Worm (Caenorhabditis elegans) whole organism, L4 larva: ENCODE data around the gene Y39A1A.20.

Experiments used
- F26F4.8 ChIP-seq: fragments of 200-800 bp; sonication (Bioruptor generic); conservative IDR thresholded peaks from 2 replicates; pipeline ENCODE4 v1.3.6; 2022; ENCODE audit warnings: missing genetic modification characterization, missing compliant biosample characterization
- F37D6.2 ChIP-seq: sonication (generic microtip); optimal IDR thresholded peaks from 2 replicates; lab custom pipeline; 2016; ENCODE audit warnings: mild to moderate bottlenecking, missing genetic modification characterization, missing compliant biosample characterization
- F44E2.7 ChIP-seq: fragments of 200-800 bp; sonication (Bioruptor generic); IDR thresholded peaks from 2 replicates; pipeline ENCODE4 v2.1.2; 2022; ENCODE audit warnings: missing genetic modification characterization, missing compliant biosample characterization
- F49E8.2 ChIP-seq: sonication (generic microtip); optimal IDR thresholded peaks from 2 replicates; lab custom pipeline; 2016; ENCODE audit warnings: missing compliant biosample characterization, mild to moderate bottlenecking, missing genetic modification characterization, borderline replicate concordance
- T26A8.4 ChIP-seq: fragments of 200-800 bp; sonication (Bioruptor generic); IDR thresholded peaks from 2 replicates; pipeline ENCODE4 v1.3.6; 2022; ENCODE audit warnings: missing genetic modification characterization, missing compliant biosample characterization
- ZK546.5 ChIP-seq, 2 experiments: sonication (generic microtip); optimal IDR thresholded peaks; 2 replicates each; lab custom pipeline; 2017; ENCODE audit warnings: missing biosample characterization in 2 of 2, missing genetic modification characterization in 2 of 2
- ama-1 ChIP-seq: fragments of 150-350 bp; optimal IDR thresholded peaks from 2 replicates; lab custom pipeline; 2014; ENCODE audit warnings: inconsistent platforms, mixed read lengths
- ceh-20 ChIP-seq: fragments of 200-800 bp; sonication (Bioruptor generic); IDR thresholded peaks from 2 replicates; pipeline ENCODE4 v1.3.6; 2022; ENCODE audit warnings: missing genetic modification reagents, missing genetic modification characterization, missing compliant biosample characterization
- ceh-32 ChIP-seq: sonication (generic microtip); optimal IDR thresholded peaks from 2 replicates; lab custom pipeline; 2016; ENCODE audit warnings: mild to moderate bottlenecking, missing genetic modification characterization, missing compliant biosample characterization; ENCODE audit not compliant: poor library complexity
- ceh-44 ChIP-seq: fragments of 200-800 bp; sonication (Bioruptor generic); IDR thresholded peaks from 2 replicates; pipeline ENCODE4 v1.3.6; 2022; ENCODE audit warnings: missing genetic modification reagents, missing genetic modification characterization, missing compliant biosample characterization
- cey-2 ChIP-seq: sonication (generic microtip); optimal IDR thresholded peaks from 3 replicates; lab custom pipeline; 2017; ENCODE audit warnings: missing genetic modification characterization, mild to moderate bottlenecking, missing compliant biosample characterization, antibody characterized with exemption, borderline replicate concordance; ENCODE audit not compliant: insufficient read depth
- ctbp-1 ChIP-seq: fragments of 200-800 bp; sonication (Bioruptor generic); IDR thresholded peaks from 2 replicates; pipeline ENCODE4 v1.3.6; 2022; ENCODE audit warnings: missing genetic modification reagents, missing genetic modification characterization, missing compliant biosample characterization
- daf-12 ChIP-seq: fragments of 150-350 bp; optimal IDR thresholded peaks from 2 replicates; lab custom pipeline; 2014; ENCODE audit warnings: missing biosample characterization, missing genetic modification reagents, missing genetic modification characterization
- dmd-6 ChIP-seq: fragments of 200-800 bp; sonication (Bioruptor generic); IDR thresholded peaks from 2 replicates; pipeline ENCODE4 v1.3.6; 2022; ENCODE audit warnings: missing genetic modification reagents, missing genetic modification characterization, missing compliant biosample characterization
- dpl-1 ChIP-seq: fragments of 150-350 bp; optimal IDR thresholded peaks from 2 replicates; lab custom pipeline; 2014; ENCODE audit warnings: missing biosample characterization, missing genetic modification reagents, missing genetic modification characterization
- fos-1 ChIP-seq: fragments of 150-350 bp; optimal IDR thresholded peaks from 2 replicates; lab custom pipeline; 2014; ENCODE audit warnings: missing biosample characterization, missing genetic modification characterization
- hif-1 ChIP-seq, 2 experiments: sonication (generic microtip); optimal IDR thresholded peaks; 2 replicates each; lab custom pipeline; 2016 to 2017; ENCODE audit warnings: missing compliant biosample characterization in 2 of 2, missing genetic modification characterization in 2 of 2, missing genetic modification reagents in 2 of 2, missing genotype in 2 of 2, mild to moderate bottlenecking in 1 of 2
- hlh-11 ChIP-seq: fragments of 200-800 bp; sonication (Bioruptor generic); optimal IDR thresholded peaks from 2 replicates; lab custom pipeline; 2018; ENCODE audit warnings: mild to moderate bottlenecking, missing genetic modification characterization, missing compliant biosample characterization
- hlh-30 ChIP-seq: sonication (generic microtip); optimal IDR thresholded peaks from 2 replicates; lab custom pipeline; 2017; ENCODE audit warnings: antibody characterized with exemption, mild to moderate bottlenecking, missing genetic modification characterization, missing compliant biosample characterization; ENCODE audit not compliant: insufficient read depth
- jun-1 ChIP-seq: fragments of 150-350 bp; optimal IDR thresholded peaks from 2 replicates; lab custom pipeline; 2014; ENCODE audit warnings: missing biosample characterization, missing genetic modification reagents, missing genetic modification characterization
- lin-29 ChIP-seq: fragments of 200-800 bp; sonication (Bioruptor generic); IDR thresholded peaks from 2 replicates; pipeline ENCODE4 v1.3.6; 2022; ENCODE audit warnings: missing genetic modification reagents, missing genetic modification characterization, missing compliant biosample characterization
- lin-39 ChIP-seq: fragments of 150-350 bp; optimal IDR thresholded peaks from 2 replicates; lab custom pipeline; 2014; ENCODE audit warnings: missing biosample characterization, missing genetic modification reagents, missing genetic modification characterization
- lir-3 ChIP-seq: sonication (generic microtip); optimal IDR thresholded peaks from 2 replicates; lab custom pipeline; 2016; ENCODE audit warnings: mild to moderate bottlenecking, missing genetic modification characterization, missing compliant biosample characterization
- mdl-1 ChIP-seq, 2 experiments: fragments of 150-350 bp in 1 of 2; sonication (generic microtip) in 1 of 2; optimal IDR thresholded peaks; 2 replicates each; lab custom pipeline; 2014 to 2017; ENCODE audit warnings: missing biosample characterization in 2 of 2, missing genetic modification characterization in 2 of 2
- mep-1 ChIP-seq: fragments of 150-350 bp; sonication (generic microtip); optimal IDR thresholded peaks from 3 replicates; lab custom pipeline; 2014; ENCODE audit warnings: missing biosample characterization, missing genetic modification characterization
- mes-2 ChIP-seq: sonication (generic microtip); optimal IDR thresholded peaks from 2 replicates; lab custom pipeline; 2016; ENCODE audit warnings: missing genotype, mild to moderate bottlenecking, missing genetic modification characterization, missing compliant biosample characterization; ENCODE audit not compliant: poor library complexity, severe bottlenecking
- mxl-3 ChIP-seq: fragments of 200-800 bp; sonication (Bioruptor generic); optimal IDR thresholded peaks from 2 replicates; lab custom pipeline; 2018; ENCODE audit warnings: mild to moderate bottlenecking, missing genetic modification characterization, missing compliant biosample characterization
- nhr-10 ChIP-seq: fragments of 150-350 bp; optimal IDR thresholded peaks from 2 replicates; lab custom pipeline; 2014; ENCODE audit warnings: missing biosample characterization, missing genetic modification characterization
- nhr-102 ChIP-seq: sonication (generic microtip); optimal IDR thresholded peaks from 2 replicates; lab custom pipeline; 2016; ENCODE audit warnings: mild to moderate bottlenecking, missing genetic modification characterization, moderate library complexity, missing compliant biosample characterization
- nhr-11 ChIP-seq: fragments of 150-350 bp; optimal IDR thresholded peaks from 2 replicates; lab custom pipeline; 2014; ENCODE audit warnings: missing biosample characterization, missing genetic modification characterization
- nhr-237 ChIP-seq: sonication (generic microtip); optimal IDR thresholded peaks from 2 replicates; lab custom pipeline; 2017; ENCODE audit warnings: missing biosample characterization, missing genetic modification characterization
- nhr-25 ChIP-seq: sonication (generic microtip); optimal IDR thresholded peaks from 2 replicates; lab custom pipeline; 2017; ENCODE audit warnings: missing genetic modification characterization, mild to moderate bottlenecking, missing compliant biosample characterization, antibody characterized with exemption, moderate library complexity, borderline replicate concordance; ENCODE audit not compliant: insufficient read depth
- nhr-41 ChIP-seq: fragments of 200-800 bp; sonication (Bioruptor generic); IDR thresholded peaks from 2 replicates; pipeline ENCODE4 v1.3.6; 2022; ENCODE audit warnings: missing genetic modification reagents, missing genetic modification characterization, missing compliant biosample characterization
- nhr-48 ChIP-seq: sonication (generic microtip); optimal IDR thresholded peaks from 2 replicates; lab custom pipeline; 2016; ENCODE audit warnings: mild to moderate bottlenecking, missing genetic modification characterization, missing compliant biosample characterization
- nhr-76 ChIP-seq: fragments of 150-350 bp; optimal IDR thresholded peaks from 2 replicates; lab custom pipeline; 2014; ENCODE audit warnings: missing biosample characterization, missing genetic modification characterization
- sdz-12 ChIP-seq: fragments of 200-800 bp; sonication (Bioruptor generic); optimal IDR thresholded peaks from 2 replicates; lab custom pipeline; 2018; ENCODE audit warnings: mild to moderate bottlenecking, missing genetic modification characterization, missing compliant biosample characterization
- set-16 ChIP-seq: fragments of 200-800 bp; sonication (Bioruptor generic); IDR thresholded peaks from 2 replicates; pipeline ENCODE4 v1.3.6; 2022; ENCODE audit warnings: missing genetic modification reagents, missing genetic modification characterization, missing compliant biosample characterization
- skn-1 ChIP-seq: fragments of 150-350 bp; optimal IDR thresholded peaks from 2 replicates; lab custom pipeline; 2014; ENCODE audit warnings: missing biosample characterization, missing genetic modification characterization
- snpc-1.2 ChIP-seq: fragments of 200-800 bp; sonication (Bioruptor generic); IDR thresholded peaks from 2 replicates; pipeline ENCODE4 v1.3.6; 2022; ENCODE audit warnings: missing genetic modification reagents, missing genetic modification characterization, missing compliant biosample characterization
- snpc-4 ChIP-seq: fragments of 150-350 bp; optimal IDR thresholded peaks from 2 replicates; lab custom pipeline; 2014; ENCODE audit warnings: missing biosample characterization, missing genetic modification characterization
- spr-1 ChIP-seq: sonication (generic microtip); optimal IDR thresholded peaks from 2 replicates; lab custom pipeline; 2016; ENCODE audit warnings: mild to moderate bottlenecking, missing genetic modification characterization, missing compliant biosample characterization
- spr-3 ChIP-seq: fragments of 200-800 bp; sonication (Bioruptor generic); optimal IDR thresholded peaks from 2 replicates; lab custom pipeline; 2018; ENCODE audit warnings: mild to moderate bottlenecking, missing genetic modification characterization, missing compliant biosample characterization
- tag-97 ChIP-seq: fragments of 200-800 bp; sonication (Bioruptor generic); IDR thresholded peaks from 2 replicates; pipeline ENCODE4 v1.3.6; 2022; ENCODE audit warnings: missing genetic modification characterization, missing compliant biosample characterization
- unc-130 ChIP-seq: sonication (generic microtip); optimal IDR thresholded peaks from 2 replicates; lab custom pipeline; 2016; ENCODE audit warnings: missing genetic modification reagents, missing genetic modification characterization, missing compliant biosample characterization
- unc-39 ChIP-seq: sonication (generic microtip); optimal IDR thresholded peaks from 2 replicates; lab custom pipeline; 2017; ENCODE audit warnings: missing biosample characterization, missing genetic modification characterization
- zfp-2 ChIP-seq: sonication (generic microtip); optimal IDR thresholded peaks from 2 replicates; lab custom pipeline; 2016; ENCODE audit warnings: mild to moderate bottlenecking, missing genetic modification characterization, missing compliant biosample characterization
- zfp-3 ChIP-seq: fragments of 200-800 bp; sonication (Bioruptor generic); conservative IDR thresholded peaks from 2 replicates; pipeline ENCODE4 v1.3.6; 2022; ENCODE audit warnings: missing genetic modification reagents, missing genetic modification characterization, missing compliant biosample characterization
- zip-2 ChIP-seq: fragments of 150-350 bp; optimal IDR thresholded peaks from 2 replicates; lab custom pipeline; 2014; ENCODE audit warnings: missing biosample characterization, missing genetic modification characterization
- ztf-7 ChIP-seq: fragments of 150-350 bp; optimal IDR thresholded peaks from 2 replicates; lab custom pipeline; 2014; ENCODE audit warnings: missing biosample characterization, missing genetic modification characterization

Y39A1A.20 gene

ce11 chrIII:10721056-10721455 lies 20.7 kb upstream of the Y39A1A.20 start:
- TF ChIP-seq daf-12 (tag; lab: Kevin White, UChicago) (no peak), mes-2 (peak; percentile 48)

ce11 chrIII:10720170-10720569 lies 19.8 kb upstream of the Y39A1A.20 start:
- TF ChIP-seq dmd-6 (GFP tag; lab: Robert Waterston, UW) (peak; percentile 94), F44E2.7 (GFP tag; lab: Robert Waterston, UW) (no peak), hlh-11 (peak; percentile 100), mes-2 (peak; percentile 77), unc-39 (no peak), F26F4.8 (GFP tag; lab: Robert Waterston, UW) (no peak), lin-29 (GFP tag; lab: Robert Waterston, UW) (no peak), nhr-10 (peak; percentile 13), snpc-1.2 (peak; percentile 17; the same call in 1 of the 2 replicates), hlh-30 (tag; lab: Kevin White, UChicago) (peak; percentile 89), sdz-12 (no peak), mdl-1 (tag; optimal IDR thresholded peaks at IDR 0.05; lab: Kevin White, UChicago) (peak; percentile 17 to 53), nhr-237 (tag; lab: Kevin White, UChicago) (no peak), spr-1 (peak; percentile 32), hif-1 (tag; optimal IDR thresholded peaks at IDR 0.05; lab: Kevin White, UChicago) (peak in 1 of 2 experiments; percentile 90), lir-3 (tag; lab: Kevin White, UChicago) (no peak), snpc-4 (tag; lab: Kevin White, UChicago) (no peak), ztf-7 (no peak), ZK546.5 (tag; optimal IDR thresholded peaks at IDR 0.05; lab: Kevin White, UChicago) (no peak), fos-1 (tag; lab: Kevin White, UChicago) (no peak), tag-97 (GFP tag; lab: Robert Waterston, UW) (no peak), nhr-102 (tag; lab: Kevin White, UChicago) (peak; percentile 69), zfp-2 (tag; lab: Kevin White, UChicago) (no peak), lin-39 (no peak), ama-1 (peak; percentile 29), F49E8.2 (tag; lab: Kevin White, UChicago) (no peak), nhr-48 (peak; percentile 80), nhr-11 (tag; lab: Kevin White, UChicago) (peak; percentile 76), mep-1 (tag; lab: Kevin White, UChicago) (peak; percentile 81), jun-1 (peak; percentile 17), skn-1 (no peak), mxl-3 (GFP tag; lab: Kevin White, UChicago) (peak; percentile 87), ceh-20 (GFP tag; lab: Robert Waterston, UW) (peak; percentile 79), nhr-76 (no peak), unc-130 (GFP tag; lab: Kevin White, UChicago) (peak; percentile 27), nhr-41 (GFP tag; lab: Robert Waterston, UW) (peak; percentile 67), nhr-25 (peak; percentile 56), ctbp-1 (peak; percentile 78), cey-2 (tag; lab: Kevin White, UChicago) (no peak), spr-3 (GFP tag; lab: Kevin White, UChicago) (no peak), T26A8.4 (GFP tag; lab: Robert Waterston, UW) (peak; percentile 79), ceh-32 (no peak), set-16 (GFP tag; lab: Robert Waterston, UW) (peak; percentile 74), ceh-44 (GFP tag; lab: Robert Waterston, UW) (no peak), F37D6.2 (tag; lab: Kevin White, UChicago) (peak; percentile 43), zfp-3 (peak; percentile 68; the same call in 1 of the 2 replicates), dpl-1 (GFP tag; lab: Kevin White, UChicago) (peak; percentile 52), zip-2 (tag; lab: Kevin White, UChicago) (no peak)
